Fruit fly (Drosophila melanogaster): ENCODE data around the gene mRpL45.

mRpL45 gene

DNA sequence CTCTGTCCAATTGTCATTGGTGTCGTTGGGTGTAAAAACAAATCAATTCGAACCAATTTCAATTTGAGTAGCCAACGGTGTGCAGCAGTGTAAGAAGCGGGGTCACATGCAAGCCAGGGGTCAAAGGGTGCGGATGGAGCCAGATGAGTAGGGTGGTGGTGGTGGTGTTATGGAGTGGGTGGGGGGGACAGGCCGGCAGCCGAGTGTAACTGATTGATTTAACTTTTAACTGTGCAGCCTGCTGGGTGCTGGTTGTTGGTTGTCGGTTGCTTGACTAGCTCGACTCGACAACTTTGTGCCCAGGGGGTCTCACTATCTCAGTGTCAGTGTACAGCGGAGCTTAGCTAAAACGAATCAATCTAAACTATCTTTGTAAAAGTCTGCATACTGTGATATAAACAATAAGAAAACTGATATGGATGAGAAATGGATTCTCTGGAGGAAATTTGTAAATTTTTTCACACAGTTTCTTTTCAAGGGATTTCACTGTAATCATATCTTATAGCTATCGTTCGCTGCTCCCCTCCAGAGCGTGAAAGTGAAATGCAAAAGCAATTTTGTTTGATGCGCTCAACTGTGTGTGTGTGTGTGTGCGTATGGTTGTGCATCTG, 20.8 kb upstream of the mRpL45 start (continued):
- TF ChIP-seq CG1603 (tag; optimal IDR thresholded peaks at IDR 0.05) (no peak), dm (GFP tag; optimal IDR thresholded peaks at IDR 0.05) (peak; percentile 35), Xrp1 (GFP tag; IDR thresholded peaks at IDR 0.05) (peak; percentile 88), CoRest (tag; optimal IDR thresholded peaks at IDR 0.05) (no peak), Hr51 (GFP tag; optimal IDR thresholded peaks at IDR 0.05) (no peak), lmd (GFP tag; IDR thresholded peaks at IDR 0.05) (peak; percentile 82), Deaf1 (tag; optimal IDR thresholded peaks at IDR 0.05) (no peak), Med (GFP tag) (peak; percentile 93), CG10366 (GFP tag; IDR thresholded peaks at IDR 0.05) (peak; percentile 75), CG14014 (GFP tag; IDR thresholded peaks at IDR 0.05) (peak; percentile 76), Poxn (GFP tag; IDR thresholded peaks at IDR 0.05) (no peak), B-H1 (GFP tag; IDR thresholded peaks at IDR 0.05) (peak; percentile 78), CG10147 (GFP tag; optimal IDR thresholded peaks at IDR 0.05) (no peak), pan (optimal IDR thresholded peaks at IDR 0.05) (no peak), pan (GFP tag; optimal IDR thresholded peaks at IDR 0.05 in 1 of 2, IDR thresholded peaks at IDR 0.05 in 1 of 2) (peak in 1 of 2 experiments; percentile 76), CG17612 (GFP tag; IDR thresholded peaks at IDR 0.05) (no peak), CG13424 (tag; optimal IDR thresholded peaks at IDR 0.05) (peak; percentile 79), odd (GFP tag; optimal IDR thresholded peaks at IDR 0.05) (peak; percentile 66), CG4360 (GFP tag; IDR thresholded peaks at IDR 0.05) (peak; percentile 32; the same call in 1 of the 2 replicates), gt (GFP tag; IDR thresholded peaks at IDR 0.05) (peak; percentile 31; the same call in 1 of the 2 replicates), Kr (GFP tag; optimal IDR thresholded peaks at IDR 0.05) (no peak), grn (GFP tag; optimal IDR thresholded peaks at IDR 0.05) (no peak), MTF-1 (GFP tag; optimal IDR thresholded peaks at IDR 0.05; ENCODE audit: borderline replicate concordance) (peak; percentile 45), jumu (GFP tag; optimal IDR thresholded peaks at IDR 0.05) (peak; percentile 66), Tbp (GFP tag; optimal IDR thresholded peaks at IDR 0.05) (no peak), CG3163 (GFP tag; optimal IDR thresholded peaks at IDR 0.05) (peak; percentile 15), CG3281 (GFP tag; optimal IDR thresholded peaks at IDR 0.05) (no peak), CG2129 (GFP tag; IDR thresholded peaks at IDR 0.05; ENCODE audit: partially characterized antibody) (no peak), CG33213 (GFP tag; optimal IDR thresholded peaks at IDR 0.05) (peak; percentile 6), CG13624 (GFP tag; optimal IDR thresholded peaks at IDR 0.05) (peak; percentile 0), CG2875 (GFP tag; optimal IDR thresholded peaks at IDR 0.05) (peak; percentile 65), H15 (GFP tag; IDR thresholded peaks at IDR 0.05) (peak; percentile 78; the same call in 2 of the 3 replicates), peb (GFP tag; IDR thresholded peaks at IDR 0.05) (peak; percentile 80), Asciz (GFP tag; optimal IDR thresholded peaks at IDR 0.05) (no peak), HLH54F (GFP tag; optimal IDR thresholded peaks at IDR 0.05) (peak; percentile 15), pita (GFP tag; optimal IDR thresholded peaks at IDR 0.05) (no peak), CG9932 (GFP tag; IDR thresholded peaks at IDR 0.05) (peak; percentile 34; the same call in 1 of the 2 replicates), aop (GFP tag; IDR thresholded peaks at IDR 0.05) (0 out of 2 replicates have a peak, but pooled peaks have one; percentile 5), CG17328 (GFP tag; IDR thresholded peaks at IDR 0.05) (peak; percentile 81), CG9609 (GFP tag; optimal IDR thresholded peaks at IDR 0.05) (peak; percentile 23), CG15514 (GFP tag; optimal IDR thresholded peaks at IDR 0.05) (no peak), CG16863 (GFP tag; optimal IDR thresholded peaks at IDR 0.05) (peak; percentile 70), CG15269 (tag; optimal IDR thresholded peaks at IDR 0.05) (no peak), CG17802 (tag; optimal IDR thresholded peaks at IDR 0.05) (peak; percentile 34), CG31388 (GFP tag; optimal IDR thresholded peaks at IDR 0.05) (peak; percentile 20), CG1602 (GFP tag; optimal IDR thresholded peaks at IDR 0.05) (peak; percentile 56), CG10274 (GFP tag; optimal IDR thresholded peaks at IDR 0.05) (no peak), Taf1 (GFP tag; IDR thresholded peaks at IDR 0.05) (0 out of 2 replicates have a peak, but pooled peaks have one; percentile 16), CG32532 (GFP tag; IDR thresholded peaks at IDR 0.05) (peak; percentile 77), CG2678 (tag; optimal IDR thresholded peaks at IDR 0.05) (peak; percentile 79)
